Fruit fly (Drosophila melanogaster) whole organism: ENCODE data around the gene CG15772.

Source experiments
- CG8478 ChIP-seq: fragments of >200 bp; optimal IDR thresholded peaks from 2 replicates; lab custom pipeline; 2018; ENCODE audit warnings: inconsistent platforms
- Dll ChIP-seq: fragments of >200 bp; optimal IDR thresholded peaks from 2 replicates; lab custom pipeline; 2017
- EcR ChIP-seq, 2 experiments: fragments of >200 bp; optimal IDR thresholded peaks; 2 replicates each; lab custom pipeline; 2017; ENCODE audit warnings: missing biosample characterization in 2 of 2, missing genetic modification characterization in 2 of 2, missing genetic modification reagents in 2 of 2
- pan ChIP-seq: fragments of >200 bp; optimal IDR thresholded peaks from 2 replicates; lab custom pipeline; 2017
- psq ChIP-seq: fragments of >200 bp; optimal IDR thresholded peaks from 2 replicates; lab custom pipeline; 2017
- usp ChIP-seq: fragments of >200 bp; optimal IDR thresholded peaks from 2 replicates; lab custom pipeline; 2017; ENCODE audit warnings: missing biosample characterization, missing genetic modification characterization, mixed read lengths

dm6 chrX:5723577-5723976 lies 28.5 kb upstream of the CG15772 start:
- no peak for TF ChIP-seq CG8478 (lab: Kevin White, UChicago)
- no peak for TF ChIP-seq psq
- no peak for TF ChIP-seq usp (GFP tag; lab: Kevin White, UChicago)
- no peak for TF ChIP-seq Dll (lab: Kevin White, UChicago)
- TF ChIP-seq EcR (GFP tag; optimal IDR thresholded peaks at IDR 0.05; lab: Kevin White, UChicago) = no peak
- no peak for TF ChIP-seq pan
